Worm (Caenorhabditis elegans) whole organism, mixed stage, embryonic: ENCODE measurements around the gene T28F3.11.

Source experiments
- M03D4.4 ChIP-seq: sonication (generic microtip); optimal IDR thresholded peaks from 2 replicates; lab custom pipeline; 2017; ENCODE audit warnings: mild to moderate bottlenecking, missing genetic modification characterization, missing compliant biosample characterization
- ces-1 ChIP-seq: fragments of 150-350 bp; optimal IDR thresholded peaks from 2 replicates; lab custom pipeline; 2014; ENCODE audit warnings: missing biosample characterization, missing genetic modification reagents, missing genetic modification characterization
- elt-3 ChIP-seq: fragments of 150-350 bp; optimal IDR thresholded peaks from 2 replicates; lab custom pipeline; 2014; ENCODE audit warnings: missing biosample characterization, missing genetic modification characterization
- ham-2 ChIP-seq: fragments of 200-800 bp; sonication (Bioruptor generic); optimal IDR thresholded peaks from 2 replicates; lab custom pipeline; 2018; ENCODE audit warnings: mild to moderate bottlenecking, missing genetic modification characterization, missing compliant biosample characterization
- hlh-1 ChIP-seq: fragments of 150-350 bp; optimal IDR thresholded peaks from 2 replicates; lab custom pipeline; 2014; ENCODE audit warnings: missing biosample characterization, missing genetic modification reagents, missing genetic modification characterization
- lin-13 ChIP-seq: fragments of 150-350 bp; optimal IDR thresholded peaks from 2 replicates; lab custom pipeline; 2014; ENCODE audit warnings: missing biosample characterization, missing genetic modification characterization
- lsy-2 ChIP-seq: fragments of 150-350 bp; optimal IDR thresholded peaks from 2 replicates; lab custom pipeline; 2014; ENCODE audit warnings: missing biosample characterization, missing genetic modification characterization
- mab-5 ChIP-seq: fragments of 150-350 bp; optimal IDR thresholded peaks from 2 replicates; lab custom pipeline; 2014; ENCODE audit warnings: missing biosample characterization, missing genetic modification characterization
- mls-2 ChIP-seq: sonication (generic microtip); optimal IDR thresholded peaks from 2 replicates; lab custom pipeline; 2016; ENCODE audit warnings: mild to moderate bottlenecking, missing genetic modification characterization, moderate library complexity, missing compliant biosample characterization
- snpc-4 ChIP-seq: fragments of 150-350 bp; optimal IDR thresholded peaks from 2 replicates; lab custom pipeline; 2014; ENCODE audit warnings: missing biosample characterization, missing genetic modification characterization
- unc-62 ChIP-seq: fragments of 150-350 bp; optimal IDR thresholded peaks from 2 replicates; lab custom pipeline; 2014; ENCODE audit warnings: missing biosample characterization, missing genetic modification reagents, missing genetic modification characterization

ce11 chrIV:17265279-17265678 is 26.2 kb downstream of the T28F3.11 start, which contains the start of gene str-187:
- TF ChIP-seq unc-62 (GFP tag; lab: Kevin White, UChicago): no peak
- no peak for TF ChIP-seq lin-13 (tag; lab: Kevin White, UChicago)
- no peak for TF ChIP-seq M03D4.4
- no peak for TF ChIP-seq snpc-4
- no peak for TF ChIP-seq mab-5 (tag; lab: Kevin White, UChicago)
- no peak for TF ChIP-seq hlh-1
- no peak for TF ChIP-seq lsy-2 (tag; lab: Kevin White, UChicago)
- no peak for TF ChIP-seq mls-2 (tag; lab: Kevin White, UChicago)
- TF ChIP-seq elt-3 (tag; lab: Kevin White, UChicago): no peak
- no peak for TF ChIP-seq ham-2 (GFP tag; lab: Kevin White, UChicago)
- TF ChIP-seq ces-1 (GFP tag; lab: Kevin White, UChicago): no peak
